Worm (Caenorhabditis elegans) whole organism, L4 larva: ENCODE measurements around the gene fbxa-139.

Experiments used
- F26F4.8 ChIP-seq: fragments of 200-800 bp; sonication (Bioruptor generic); conservative IDR thresholded peaks from 2 replicates; pipeline ENCODE4 v1.3.6; 2022; ENCODE audit warnings: missing genetic modification characterization, missing compliant biosample characterization
- R02D3.7 ChIP-seq: fragments of 150-350 bp; sonication (generic microtip); optimal IDR thresholded peaks from 3 replicates; lab custom pipeline; 2014; ENCODE audit warnings: missing biosample characterization, missing genetic modification characterization
- T20F7.1 ChIP-seq: fragments of 200-800 bp; sonication (Bioruptor generic); optimal IDR thresholded peaks from 2 replicates; lab custom pipeline; 2018; ENCODE audit warnings: mild to moderate bottlenecking, missing genetic modification characterization, missing compliant biosample characterization
- T26A8.4 ChIP-seq: fragments of 200-800 bp; sonication (Bioruptor generic); IDR thresholded peaks from 2 replicates; pipeline ENCODE4 v1.3.6; 2022; ENCODE audit warnings: missing genetic modification characterization, missing compliant biosample characterization
- ZK337.2 ChIP-seq: fragments of 200-800 bp; sonication (Bioruptor generic); IDR thresholded peaks from 2 replicates; pipeline ENCODE4 v1.3.6; 2022; ENCODE audit warnings: missing genetic modification reagents, missing genetic modification characterization, missing compliant biosample characterization
- ZK546.5 ChIP-seq, 2 experiments: sonication (generic microtip); optimal IDR thresholded peaks; 2 replicates each; lab custom pipeline; 2017; ENCODE audit warnings: missing biosample characterization in 2 of 2, missing genetic modification characterization in 2 of 2
- aha-1 ChIP-seq: fragments of 150-350 bp; peaks from one replicate; lab custom pipeline; 2014; ENCODE audit warnings: missing biosample characterization, missing genetic modification characterization
- ama-1 ChIP-seq: fragments of 150-350 bp; optimal IDR thresholded peaks from 2 replicates; lab custom pipeline; 2014; ENCODE audit warnings: inconsistent platforms, mixed read lengths
- attf-4 ChIP-seq: sonication (generic microtip); optimal IDR thresholded peaks from 3 replicates; lab custom pipeline; 2017; ENCODE audit warnings: missing biosample characterization, missing genetic modification characterization
- ceh-32 ChIP-seq: sonication (generic microtip); optimal IDR thresholded peaks from 2 replicates; lab custom pipeline; 2016; ENCODE audit warnings: mild to moderate bottlenecking, missing genetic modification characterization, missing compliant biosample characterization; ENCODE audit not compliant: poor library complexity
- ceh-44 ChIP-seq: fragments of 200-800 bp; sonication (Bioruptor generic); IDR thresholded peaks from 2 replicates; pipeline ENCODE4 v1.3.6; 2022; ENCODE audit warnings: missing genetic modification reagents, missing genetic modification characterization, missing compliant biosample characterization
- ceh-82 ChIP-seq: sonication (generic microtip); optimal IDR thresholded peaks from 2 replicates; lab custom pipeline; 2017; ENCODE audit warnings: missing biosample characterization, missing genetic modification characterization
- ces-1 ChIP-seq: fragments of 150-350 bp; sonication (generic microtip); optimal IDR thresholded peaks from 4 replicates; lab custom pipeline; 2014; ENCODE audit warnings: missing biosample characterization, missing genetic modification reagents, missing genetic modification characterization
- ctbp-1 ChIP-seq: fragments of 200-800 bp; sonication (Bioruptor generic); IDR thresholded peaks from 2 replicates; pipeline ENCODE4 v1.3.6; 2022; ENCODE audit warnings: missing genetic modification reagents, missing genetic modification characterization, missing compliant biosample characterization
- daf-12 ChIP-seq: fragments of 150-350 bp; optimal IDR thresholded peaks from 2 replicates; lab custom pipeline; 2014; ENCODE audit warnings: missing biosample characterization, missing genetic modification reagents, missing genetic modification characterization
- daf-8 ChIP-seq: fragments of 200-800 bp; sonication (Bioruptor generic); IDR thresholded peaks from 2 replicates; pipeline ENCODE4 v1.3.6; 2022; ENCODE audit warnings: missing genetic modification characterization, missing compliant biosample characterization
- dmd-8 ChIP-seq: fragments of 200-800 bp; sonication (Bioruptor generic); IDR thresholded peaks from 2 replicates; pipeline ENCODE4 v1.3.6; 2022; ENCODE audit warnings: missing genetic modification characterization, missing compliant biosample characterization
- dpl-1 ChIP-seq: fragments of 150-350 bp; optimal IDR thresholded peaks from 2 replicates; lab custom pipeline; 2014; ENCODE audit warnings: missing biosample characterization, missing genetic modification reagents, missing genetic modification characterization
- egl-43 ChIP-seq: fragments of 200-800 bp; sonication (Bioruptor generic); IDR thresholded peaks from 2 replicates; pipeline ENCODE4 v1.3.6; 2022; ENCODE audit warnings: missing genetic modification reagents, missing genetic modification characterization, missing compliant biosample characterization
- fos-1 ChIP-seq: fragments of 150-350 bp; optimal IDR thresholded peaks from 2 replicates; lab custom pipeline; 2014; ENCODE audit warnings: missing biosample characterization, missing genetic modification characterization
- gei-8 ChIP-seq: fragments of 200-800 bp; sonication (Bioruptor generic); optimal IDR thresholded peaks from 2 replicates; lab custom pipeline; 2018; ENCODE audit warnings: mild to moderate bottlenecking, missing genetic modification characterization, missing compliant biosample characterization
- hlh-30 ChIP-seq: sonication (generic microtip); optimal IDR thresholded peaks from 2 replicates; lab custom pipeline; 2017; ENCODE audit warnings: antibody characterized with exemption, mild to moderate bottlenecking, missing genetic modification characterization, missing compliant biosample characterization; ENCODE audit not compliant: insufficient read depth
- hmg-1.1 ChIP-seq: fragments of 200-800 bp; sonication (Bioruptor generic); IDR thresholded peaks from 2 replicates; pipeline ENCODE4 v1.3.6; 2022; ENCODE audit warnings: missing genetic modification reagents, missing genetic modification characterization, missing compliant biosample characterization
- lin-38 ChIP-seq: fragments of 200-800 bp; sonication (Bioruptor generic); IDR thresholded peaks from 2 replicates; pipeline ENCODE4 v1.3.6; 2022; ENCODE audit warnings: missing genetic modification reagents, missing genetic modification characterization, missing compliant biosample characterization
- lsy-2 ChIP-seq, 2 experiments: fragments of 150-350 bp in 1 of 2; sonication (generic microtip) in 1 of 2; optimal IDR thresholded peaks; 2 replicates each; lab custom pipeline; 2014 to 2017; ENCODE audit warnings: missing biosample characterization in 2 of 2, missing genetic modification characterization in 2 of 2
- madf-5 ChIP-seq, 2 experiments: fragments of 200-800 bp; sonication (Bioruptor generic); IDR thresholded peaks; 2 replicates each; pipeline ENCODE4 v1.3.6; 2022; ENCODE audit warnings: missing compliant biosample characterization in 2 of 2, missing genetic modification characterization in 2 of 2
- mdl-1 ChIP-seq, 2 experiments: fragments of 150-350 bp in 1 of 2; sonication (generic microtip) in 1 of 2; optimal IDR thresholded peaks; 2 replicates each; lab custom pipeline; 2014 to 2017; ENCODE audit warnings: missing biosample characterization in 2 of 2, missing genetic modification characterization in 2 of 2
- mdt-29 ChIP-seq: fragments of 200-800 bp; sonication (Bioruptor generic); IDR thresholded peaks from 2 replicates; pipeline ENCODE4 v1.3.6; 2022; ENCODE audit warnings: missing genetic modification reagents, missing genetic modification characterization, missing compliant biosample characterization
- mep-1 ChIP-seq: fragments of 150-350 bp; sonication (generic microtip); optimal IDR thresholded peaks from 3 replicates; lab custom pipeline; 2014; ENCODE audit warnings: missing biosample characterization, missing genetic modification characterization
- mes-2 ChIP-seq: sonication (generic microtip); optimal IDR thresholded peaks from 2 replicates; lab custom pipeline; 2016; ENCODE audit warnings: missing genotype, mild to moderate bottlenecking, missing genetic modification characterization, missing compliant biosample characterization; ENCODE audit not compliant: poor library complexity, severe bottlenecking
- nhr-48 ChIP-seq: sonication (generic microtip); optimal IDR thresholded peaks from 2 replicates; lab custom pipeline; 2016; ENCODE audit warnings: mild to moderate bottlenecking, missing genetic modification characterization, missing compliant biosample characterization
- nhr-6 ChIP-seq: fragments of 150-350 bp; optimal IDR thresholded peaks from 2 replicates; lab custom pipeline; 2014; ENCODE audit warnings: missing biosample characterization, missing genetic modification characterization
- nhr-76 ChIP-seq: fragments of 150-350 bp; optimal IDR thresholded peaks from 2 replicates; lab custom pipeline; 2014; ENCODE audit warnings: missing biosample characterization, missing genetic modification characterization
- pha-4 ChIP-seq, 2 experiments: fragments of 150-350 bp in 1 of 2; fragments of 200-800 bp in 1 of 2; sonication (Bioruptor generic) in 1 of 2; IDR thresholded peaks in 1 of 2; optimal IDR thresholded peaks in 1 of 2; 2 replicates each; pipeline versions ENCODE4 v1.3.6 to Lab custom; 2014 to 2022; ENCODE audit warnings: missing genetic modification characterization in 2 of 2, missing genetic modification reagents in 2 of 2, missing biosample characterization in 1 of 2, missing compliant biosample characterization in 1 of 2
- pqm-1 ChIP-seq: sonication (generic microtip); optimal IDR thresholded peaks from 2 replicates; lab custom pipeline; 2017; ENCODE audit warnings: missing biosample characterization, missing genetic modification characterization
- sdz-12 ChIP-seq: fragments of 200-800 bp; sonication (Bioruptor generic); optimal IDR thresholded peaks from 2 replicates; lab custom pipeline; 2018; ENCODE audit warnings: mild to moderate bottlenecking, missing genetic modification characterization, missing compliant biosample characterization
- unc-39 ChIP-seq: sonication (generic microtip); optimal IDR thresholded peaks from 2 replicates; lab custom pipeline; 2017; ENCODE audit warnings: missing biosample characterization, missing genetic modification characterization
- unc-62 ChIP-seq, 3 experiments: fragments of 150-350 bp in 1 of 3; sonication (generic microtip); optimal IDR thresholded peaks in 2 of 3; peaks in 1 of 3; 1 replicate in 1 of 3; 2 replicates in 2 of 3; lab custom pipeline; 2014 to 2017; ENCODE audit warnings: missing biosample characterization in 3 of 3, missing genetic modification characterization in 3 of 3, missing genetic modification reagents in 3 of 3, missing genotype in 1 of 3
- ztf-7 ChIP-seq: fragments of 150-350 bp; optimal IDR thresholded peaks from 2 replicates; lab custom pipeline; 2014; ENCODE audit warnings: missing biosample characterization, missing genetic modification characterization

fbxa-139 gene

DNA sequence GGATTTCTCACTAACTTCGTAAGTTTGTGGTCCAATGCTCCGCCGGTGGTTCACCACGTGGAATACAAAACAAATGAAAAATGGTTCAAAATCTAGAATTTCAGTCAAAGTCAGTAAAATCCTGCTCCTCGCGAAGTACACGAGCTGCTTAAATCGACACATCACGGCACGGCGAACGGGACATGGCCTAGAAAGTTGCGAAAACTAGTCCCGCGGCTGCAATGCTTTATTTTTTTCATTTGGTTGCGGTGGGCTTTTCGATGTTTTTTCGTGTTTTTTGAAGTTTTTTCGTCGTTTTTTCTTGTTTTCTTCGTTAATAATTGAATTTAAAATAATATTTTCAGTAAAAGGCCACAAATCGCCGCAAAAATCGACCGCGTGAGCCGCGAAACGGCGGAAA is 8.7 kb downstream of the fbxa-139 start:
- TF ChIP-seq mes-2 (tag; lab: Kevin White, UChicago), result peak; percentile 77

- no peak for TF ChIP-seq daf-12 (tag; lab: Kevin White, UChicago)
- no peak for TF ChIP-seq T26A8.4 (GFP tag; lab: Robert Waterston, UW)
- no peak for TF ChIP-seq gei-8 (GFP tag; lab: Kevin White, UChicago)
- no peak for TF ChIP-seq fos-1 (tag; lab: Kevin White, UChicago)
- no peak for TF ChIP-seq ZK337.2 (GFP tag; lab: Robert Waterston, UW)
- peak; percentile 89 for TF ChIP-seq dpl-1 (GFP tag; lab: Kevin White, UChicago)
- peak; percentile 21 for TF ChIP-seq nhr-6 (tag; lab: Kevin White, UChicago)
- no peak for TF ChIP-seq pha-4 (GFP tag; IDR thresholded peaks at IDR 0.05; lab: Robert Waterston, UW)
- no peak for TF ChIP-seq pha-4 (tag; optimal IDR thresholded peaks at IDR 0.05; lab: Kevin White, UChicago)
- no peak for TF ChIP-seq sdz-12 (GFP tag; lab: Kevin White, UChicago)
- peak in 1 of 2 experiments; percentile 76 for TF ChIP-seq lsy-2 (tag; optimal IDR thresholded peaks at IDR 0.05; lab: Kevin White, UChicago)
- TF ChIP-seq ZK546.5 (tag; optimal IDR thresholded peaks at IDR 0.05; lab: Kevin White, UChicago), result no peak
- TF ChIP-seq pqm-1 (tag; lab: Kevin White, UChicago), result no peak
- TF ChIP-seq attf-4 (tag; lab: Kevin White, UChicago), result no peak
- no peak for TF ChIP-seq nhr-48 (tag; lab: Kevin White, UChicago)
- peak; percentile 95 for TF ChIP-seq T20F7.1 (GFP tag; lab: Kevin White, UChicago)
- TF ChIP-seq egl-43 (GFP tag; lab: Robert Waterston, UW), result no peak
- TF ChIP-seq ceh-82 (tag; lab: Kevin White, UChicago), result no peak
- peak; percentile 54 for TF ChIP-seq R02D3.7 (tag; lab: Kevin White, UChicago)
- TF ChIP-seq mdt-29 (GFP tag; lab: Robert Waterston, UW), result no peak
- no peak for TF ChIP-seq madf-5 (GFP tag; IDR thresholded peaks at IDR 0.05; lab: Robert Waterston, UW)
- peak; percentile 70 for TF ChIP-seq mes-2 (tag; lab: Kevin White, UChicago)
- no peak for TF ChIP-seq unc-39
- no peak for TF ChIP-seq F26F4.8 (GFP tag; lab: Robert Waterston, UW)
- no peak for TF ChIP-seq nhr-76 (tag; lab: Kevin White, UChicago)
- TF ChIP-seq hmg-1.1, result no peak
- peak in 1 of 2 experiments; percentile 77 for TF ChIP-seq unc-62 (GFP tag; optimal IDR thresholded peaks at IDR 0.05 in 1 of 2; lab: Kevin White, UChicago)
- TF ChIP-seq unc-62 (tag; optimal IDR thresholded peaks at IDR 0.05; lab: Kevin White, UChicago), result no peak
- no peak for TF ChIP-seq dmd-8 (GFP tag; lab: Robert Waterston, UW)
- TF ChIP-seq ztf-7 (tag; lab: Kevin White, UChicago), result no peak
- TF ChIP-seq ama-1 (lab: Kevin White, UChicago), result no peak
- TF ChIP-seq aha-1 (tag; lab: Kevin White, UChicago), result no peak
- no peak for TF ChIP-seq mdl-1 (tag; optimal IDR thresholded peaks at IDR 0.05; lab: Kevin White, UChicago)
- peak; percentile 11; the same call in 1 of the 2 replicates for TF ChIP-seq lin-38 (GFP tag; lab: Robert Waterston, UW)
- peak; percentile 30 for TF ChIP-seq hlh-30 (tag; lab: Kevin White, UChicago)
- no peak for TF ChIP-seq daf-8 (GFP tag; lab: Robert Waterston, UW)
- TF ChIP-seq mep-1 (tag; lab: Kevin White, UChicago), result no peak
- TF ChIP-seq ctbp-1, result no peak
- TF ChIP-seq ces-1 (GFP tag; lab: Kevin White, UChicago), result no peak
- no peak for TF ChIP-seq ceh-32 (tag; lab: Kevin White, UChicago)
- TF ChIP-seq ceh-44 (GFP tag; lab: Robert Waterston, UW), result no peak
These were observed 16.1 kb downstream of the fbxa-139 start, which contains the start of gene F28F8.9 for ce11 chrV:15578386-15578785. F28F8.9 (minus strand) TSS chrV:15578673.
